Fruit fly (Drosophila melanogaster): ENCODE results near the gene ru.

The ru gene

dm6 chr3L:1374438-1375133 lies 4.2 kb downstream of the ru start:
- TF ChIP-seq bcd (GFP tag; optimal IDR thresholded peaks at IDR 0.05) (no peak), CG4282 (GFP tag; optimal IDR thresholded peaks at IDR 0.05) (no peak), dmrt99B (tag; optimal IDR thresholded peaks at IDR 0.05) (peak; percentile 13), Ptx1 (GFP tag; IDR thresholded peaks at IDR 0.05) (peak; percentile 42; the same call in 1 of the 2 replicates), CG42726 (GFP tag; IDR thresholded peaks at IDR 0.05; ENCODE audit: partially characterized antibody) (no peak), nmo (GFP tag; optimal IDR thresholded peaks at IDR 0.05) (peak; percentile 18), Hmx (GFP tag; optimal IDR thresholded peaks at IDR 0.05) (no peak), ham (GFP tag; IDR thresholded peaks at IDR 0.05) (no peak), CG31388 (GFP tag; optimal IDR thresholded peaks at IDR 0.05) (no peak), CG18262 (tag; optimal IDR thresholded peaks at IDR 0.05) (peak; percentile 28), Sox102F (GFP tag; optimal IDR thresholded peaks at IDR 0.05) (peak; percentile 48), NC2α (GFP tag; optimal IDR thresholded peaks at IDR 0.05) (no peak), unpg (GFP tag; optimal IDR thresholded peaks at IDR 0.05) (peak; percentile 30), CG12155 (GFP tag; optimal IDR thresholded peaks at IDR 0.05) (no peak), CG9932 (GFP tag; IDR thresholded peaks at IDR 0.05) (0 out of 2 replicates have a peak, but pooled peaks have one; percentile 13), lola (GFP tag; optimal IDR thresholded peaks at IDR 0.05) (no peak), CG2199 (GFP tag; IDR thresholded peaks at IDR 0.05) (no peak), run (tag; optimal IDR thresholded peaks at IDR 0.05) (no peak), slbo (GFP tag; IDR thresholded peaks at IDR 0.05) (0 out of 2 replicates have a peak, but pooled peaks have one; percentile 11), chinmo (GFP tag; IDR thresholded peaks at IDR 0.05; ENCODE audit: partially characterized antibody) (peak; percentile 41; the same call in 1 of the 4 replicates), CG8388 (GFP tag; optimal IDR thresholded peaks at IDR 0.05) (peak; percentile 29), CG8924 (tag; optimal IDR thresholded peaks at IDR 0.05) (no peak), ranshi (GFP tag; IDR thresholded peaks at IDR 0.05) (no peak), dimm (GFP tag; IDR thresholded peaks at IDR 0.05) (no peak), onecut (GFP tag; IDR thresholded peaks at IDR 0.05) (peak; percentile 63), CG12769 (tag; optimal IDR thresholded peaks at IDR 0.05) (peak; percentile 19), CG30403 (GFP tag; optimal IDR thresholded peaks at IDR 0.05) (peak; percentile 7), stwl (tag; optimal IDR thresholded peaks at IDR 0.05) (no peak), psq (GFP tag; optimal IDR thresholded peaks at IDR 0.05) (no peak), CG12219 (GFP tag; optimal IDR thresholded peaks at IDR 0.05) (no peak), CG17361 (GFP tag; IDR thresholded peaks at IDR 0.05) (peak; percentile 43; the same call in 1 of the 3 replicates), CG12236 (GFP tag; optimal IDR thresholded peaks at IDR 0.05) (no peak), Xrp1 (GFP tag; IDR thresholded peaks at IDR 0.05) (0 out of 2 replicates have a peak, but pooled peaks have one; percentile 19), Pdp1 (GFP tag; optimal IDR thresholded peaks at IDR 0.05) (no peak), Chrac-16 (GFP tag; optimal IDR thresholded peaks at IDR 0.05) (no peak), CG6689 (GFP tag; IDR thresholded peaks at IDR 0.05) (0 out of 2 replicates have a peak, but pooled peaks have one; percentile 26), grau (tag; optimal IDR thresholded peaks at IDR 0.05) (peak; percentile 77), kni (GFP tag; optimal IDR thresholded peaks at IDR 0.05) (peak; percentile 30), CG31441 (GFP tag; IDR thresholded peaks at IDR 0.05) (0 out of 2 replicates have a peak, but pooled peaks have one; percentile 37), CG7556 (GFP tag; optimal IDR thresholded peaks at IDR 0.05) (no peak), sens (GFP tag) (peak; percentile 35), hb (GFP tag; IDR thresholded peaks at IDR 0.05; ENCODE audit: partially characterized antibody) (no peak), bsh (GFP tag; optimal IDR thresholded peaks at IDR 0.05) (peak in 1 of 2 experiments; percentile 22), sr (GFP tag; IDR thresholded peaks at IDR 0.05) (peak; percentile 89), Ssrp (tag; optimal IDR thresholded peaks at IDR 0.05) (peak; percentile 5), CG6175 (GFP tag; IDR thresholded peaks at IDR 0.05) (0 out of 3 replicates have a peak, but pooled peaks have one; percentile 20), cas (GFP tag; IDR thresholded peaks at IDR 0.05) (no peak), CG8281 (tag; optimal IDR thresholded peaks at IDR 0.05) (no peak), sqz (GFP tag; optimal IDR thresholded peaks at IDR 0.05) (no peak)

Data from whole organism, embryonic.